Worm (Caenorhabditis elegans) whole organism, dauer: Measurements from ENCODE around the gene efl-3.

Experiments
- unc-62 ChIP-seq: sonication (generic microtip); optimal IDR thresholded peaks from 2 replicates; lab custom pipeline; 2017; ENCODE audit warnings: missing biosample characterization, missing genetic modification reagents, missing genetic modification characterization

Gene efl-3

ce11 chrII:8438791-8439287 lies 26.4 kb downstream of the efl-3 start, which contains the start of gene lips-10:
Gene lips-10, plus strand, starts transcription at chrII:8439168.
- no peak for TF ChIP-seq unc-62

DNA sequence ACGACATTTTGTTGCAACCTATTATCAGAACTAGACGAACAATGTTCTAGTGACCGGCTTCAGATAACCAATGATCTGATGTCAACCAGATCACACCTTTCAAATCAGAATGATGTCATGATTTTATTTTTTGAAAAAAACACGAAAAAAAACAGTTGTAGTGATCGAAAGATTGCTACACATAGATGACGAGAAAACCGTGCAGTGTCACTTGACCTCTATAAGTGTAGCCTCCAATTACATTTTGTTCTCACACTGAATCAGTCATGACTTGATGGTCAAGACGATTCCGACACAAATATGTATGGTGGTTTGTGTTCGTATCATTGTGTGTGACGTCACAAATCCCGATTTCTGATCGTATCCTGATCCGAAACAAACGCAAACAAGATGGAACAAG lies 27.6 kb downstream of the efl-3 start:
- no peak for TF ChIP-seq unc-62

ce11 chrII:8440792-8441191 lies 28.3 kb downstream of the efl-3 start:
- no peak for TF ChIP-seq unc-62

ce11 chrII:8441519-8441918 lies 29.0 kb downstream of the efl-3 start:
- TF ChIP-seq unc-62 = no peak

DNA sequence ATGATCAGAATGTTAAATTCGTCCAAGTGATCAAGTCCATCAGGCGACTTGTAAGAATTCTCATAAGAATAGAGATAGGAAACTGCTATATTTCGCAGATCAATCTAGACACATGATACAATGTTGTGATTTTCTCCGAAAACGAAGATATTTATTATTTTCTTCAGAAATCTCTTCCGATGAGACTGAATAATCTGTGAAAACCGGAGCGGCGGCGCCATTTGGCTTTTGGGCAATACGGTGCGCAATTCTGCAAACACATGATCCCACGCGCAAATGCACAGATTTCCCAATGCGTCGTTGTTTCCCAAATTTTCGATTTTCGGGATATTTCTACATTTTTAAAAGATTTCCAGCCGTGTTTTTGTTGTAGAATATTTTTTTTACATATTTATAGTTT lies 29.7 kb downstream of the efl-3 start:
- TF ChIP-seq unc-62 = no peak

ce11 chrII:8442717-8443223 lies 30.3 kb downstream of the efl-3 start, which contains the start of gene eif-3.G:
Gene eif-3.G, plus strand, starts transcription at chrII:8442767.
- TF ChIP-seq unc-62 = no peak

DNA sequence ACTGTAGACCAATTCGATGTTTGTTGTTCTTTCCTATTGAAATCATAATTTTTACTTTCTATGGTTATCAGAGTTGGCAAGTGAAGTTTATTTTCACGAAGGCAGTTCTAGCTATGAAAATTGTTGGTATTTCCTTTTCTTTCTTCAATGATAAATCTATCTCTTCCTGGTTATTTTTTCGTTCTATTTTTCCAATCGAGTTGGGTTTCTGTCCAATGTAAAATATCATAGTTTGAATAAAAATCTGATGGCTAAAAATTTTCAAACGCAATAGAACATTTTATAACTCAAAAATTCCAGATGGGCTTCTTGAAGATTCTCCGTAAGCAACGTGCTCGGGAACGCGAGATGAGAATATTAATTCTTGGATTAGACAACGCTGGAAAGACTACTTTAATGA lies 31.5 kb downstream of the efl-3 start, which contains the start of gene evl-20:
Gene evl-20 (plus strand): TSS at position 301 of the 400 bp plus-strand sequence.
- TF ChIP-seq unc-62 = no peak

DNA sequence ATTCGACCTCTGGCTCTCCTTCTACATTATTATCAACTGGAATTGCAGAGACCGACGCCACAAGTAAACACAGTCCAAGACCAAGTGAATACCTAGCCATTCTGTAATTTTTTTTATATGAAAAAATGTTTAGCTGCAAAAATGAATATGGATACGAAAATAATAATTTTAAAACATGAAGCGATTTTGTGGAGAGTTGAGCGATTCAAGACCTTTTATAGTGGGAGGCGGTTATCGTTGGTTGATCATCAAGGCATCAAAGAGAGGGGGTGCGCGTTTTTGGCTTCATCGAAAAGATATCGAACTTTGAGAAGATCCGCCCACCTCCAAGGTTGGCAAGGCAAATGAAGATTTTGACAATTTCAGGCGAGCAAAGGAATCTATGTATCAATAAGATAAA lies 34.3 kb downstream of the efl-3 start, which contains the start of gene cut-3:
Gene cut-3 (minus strand): TSS at position 101 of the 400 bp plus-strand sequence.
- no peak for TF ChIP-seq unc-62

ce11 chrII:8449660-8450118 lies 37.2 kb downstream of the efl-3 start, which contains the start of gene F22B5.4:
Gene F22B5.4, plus strand, starts transcription at chrII:8449710.
- TF ChIP-seq unc-62 = no peak

DNA sequence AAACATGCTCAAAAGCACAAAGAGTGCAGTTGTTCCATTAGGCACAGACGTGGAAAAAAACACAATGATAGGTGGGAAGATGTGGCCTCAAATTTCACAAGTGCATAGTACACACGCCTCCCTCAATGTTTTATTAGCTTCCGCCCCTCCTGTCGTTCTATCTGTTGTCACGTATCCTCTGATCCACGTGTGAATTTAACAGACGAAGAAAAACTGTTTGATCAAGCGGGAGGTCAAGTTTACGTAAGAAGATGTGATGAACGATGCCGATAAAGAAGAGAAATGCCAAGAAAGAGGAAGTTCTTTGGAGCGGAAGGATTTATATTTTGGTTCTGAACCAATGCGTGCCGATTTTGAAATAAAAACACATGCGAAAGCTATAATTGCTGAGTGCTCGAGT lies 38.3 kb downstream of the efl-3 start:
- TF ChIP-seq unc-62 = no peak

- TF ChIP-seq unc-62 = no peak
Measured at ce11 chrII:8451425-8451824, 39.0 kb downstream of the efl-3 start.

DNA sequence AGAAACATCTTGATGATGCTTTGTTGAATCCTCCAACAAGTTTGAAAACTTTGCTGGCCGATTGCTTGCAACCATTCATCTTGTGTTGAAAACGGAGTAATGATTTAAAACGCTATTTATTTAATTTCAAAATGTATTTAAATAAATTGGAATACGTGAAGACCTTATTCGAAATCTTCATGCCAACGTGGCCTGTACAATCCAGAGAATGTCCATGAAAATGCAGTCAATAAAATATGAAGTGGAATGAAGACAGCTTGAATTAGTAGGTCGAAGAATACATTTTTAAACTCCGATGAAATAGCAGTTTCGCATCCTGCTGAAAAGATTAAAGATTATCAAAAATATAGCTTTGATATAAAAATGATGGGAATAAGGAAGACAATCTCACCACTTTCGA lies 42.0 kb downstream of the efl-3 start, which contains the start of gene F22B5.5:
Gene F22B5.5 (minus strand): TSS at position 101 of the 400 bp plus-strand sequence.
- TF ChIP-seq unc-62 = no peak

DNA sequence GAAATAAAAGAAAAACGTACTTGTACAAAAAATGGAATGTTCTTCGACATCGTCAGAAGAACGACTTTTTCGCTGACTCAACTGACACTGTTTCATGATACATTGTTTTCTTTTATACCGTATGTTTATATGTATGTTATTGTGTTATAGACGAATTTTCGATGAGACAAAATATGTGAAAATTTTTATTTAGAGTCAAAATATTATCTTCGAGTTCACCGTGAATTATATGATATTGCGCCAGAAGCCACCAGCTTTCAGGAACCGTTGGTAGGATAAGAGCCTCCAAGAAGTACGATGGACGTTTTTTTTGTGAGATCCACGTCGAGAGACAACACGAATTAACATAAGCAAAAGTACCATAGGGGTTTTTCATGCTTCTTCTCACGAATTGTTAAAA lies 43.6 kb downstream of the efl-3 start, which contains the start of gene F22B5.6:
Gene F22B5.6 (minus strand): TSS at position 101 of the 400 bp plus-strand sequence.
- TF ChIP-seq unc-62 = no peak

DNA sequence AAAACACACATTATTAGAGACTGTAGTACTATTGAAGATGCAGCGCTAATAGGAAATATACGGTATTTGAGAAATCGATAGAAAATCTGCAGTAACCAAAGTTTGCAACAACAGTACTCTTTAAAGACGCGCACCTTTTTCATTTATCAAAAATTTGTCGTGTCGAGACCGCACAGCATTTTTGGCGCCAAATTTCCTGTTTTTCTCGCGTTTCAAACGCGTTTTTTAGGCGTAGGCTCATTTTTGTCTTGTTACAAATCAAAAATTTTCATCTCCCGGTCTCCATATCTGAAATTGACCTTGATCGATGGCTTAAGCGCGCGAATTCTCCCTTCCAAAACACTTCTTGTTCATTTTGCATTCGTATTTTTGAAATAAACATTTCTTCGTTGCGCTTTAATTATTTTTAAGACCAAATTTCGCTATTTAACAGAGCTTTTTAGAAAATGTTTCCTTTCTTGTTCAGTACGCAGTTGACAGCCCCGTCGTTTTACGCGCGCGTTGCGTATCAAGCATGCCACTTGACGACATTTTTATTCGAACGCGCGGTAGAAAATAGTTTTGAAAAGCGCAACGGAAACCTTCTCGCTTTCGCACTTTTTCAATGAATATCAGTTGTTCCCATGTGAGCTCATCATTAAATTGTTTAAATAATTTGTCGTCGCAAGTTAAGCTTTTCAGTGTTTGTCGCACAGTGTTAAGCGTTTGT lies 44.4 kb downstream of the efl-3 start:
- TF ChIP-seq unc-62 = no peak

- no peak for TF ChIP-seq unc-62
Measured at ce11 chrII:8457438-8457837, 45.0 kb downstream of the efl-3 start, which contains the start of gene zyg-9. Gene zyg-9, plus strand, starts transcription at chrII:8457818.

ce11 chrII:8464448-8464898 lies 52.0 kb downstream of the efl-3 start, which contains the start of gene fars-3:
Gene fars-3, plus strand, starts transcription at chrII:8464848.
- no peak for TF ChIP-seq unc-62
